Worm (Caenorhabditis elegans) whole organism, late embryonic: ENCODE measurements around the gene taf-7.2.

Experiments used
- T23F11.4 ChIP-seq: fragments of 200-800 bp; sonication (Bioruptor generic); optimal IDR thresholded peaks from 2 replicates; lab custom pipeline; 2018; ENCODE audit warnings: mild to moderate bottlenecking, missing genetic modification characterization, missing compliant biosample characterization
- Y22D7AL.16 ChIP-seq: sonication (generic microtip); optimal IDR thresholded peaks from 2 replicates; lab custom pipeline; 2016; ENCODE audit warnings: missing genetic modification characterization, missing compliant biosample characterization
- ama-1 ChIP-seq: fragments of 150-350 bp; optimal IDR thresholded peaks from 2 replicates; lab custom pipeline; 2014
- ceh-18 ChIP-seq: sonication (generic microtip); optimal IDR thresholded peaks from 2 replicates; lab custom pipeline; 2016; ENCODE audit warnings: missing genetic modification characterization, missing compliant biosample characterization
- che-1 ChIP-seq: sonication (generic microtip); optimal IDR thresholded peaks from 2 replicates; lab custom pipeline; 2016; ENCODE audit warnings: mild to moderate bottlenecking, missing genetic modification characterization, missing compliant biosample characterization
- dve-1 ChIP-seq: sonication (generic microtip); optimal IDR thresholded peaks from 2 replicates; lab custom pipeline; 2017; ENCODE audit warnings: antibody characterized with exemption, mild to moderate bottlenecking, missing genetic modification characterization, missing compliant biosample characterization
- lim-6 ChIP-seq: sonication (generic microtip); optimal IDR thresholded peaks from 2 replicates; lab custom pipeline; 2016; ENCODE audit warnings: missing genetic modification characterization, missing compliant biosample characterization
- pax-1 ChIP-seq: fragments of 150-350 bp; optimal IDR thresholded peaks from 2 replicates; lab custom pipeline; 2014; ENCODE audit warnings: missing biosample characterization, missing genetic modification characterization
- rnt-1 ChIP-seq: sonication (generic microtip); optimal IDR thresholded peaks from 2 replicates; lab custom pipeline; 2016; ENCODE audit warnings: missing genetic modification characterization, missing compliant biosample characterization
- sdc-2 ChIP-seq: sonication (generic microtip); optimal IDR thresholded peaks from 2 replicates; lab custom pipeline; 2016; ENCODE audit warnings: missing genotype, missing genetic modification characterization, missing compliant biosample characterization
- syd-9 ChIP-seq: sonication (generic microtip); optimal IDR thresholded peaks from 2 replicates; lab custom pipeline; 2016; ENCODE audit warnings: mild to moderate bottlenecking, missing genetic modification characterization, moderate library complexity, missing compliant biosample characterization
- unc-86 ChIP-seq: sonication (generic microtip); optimal IDR thresholded peaks from 2 replicates; lab custom pipeline; 2016; ENCODE audit warnings: missing genetic modification characterization, missing compliant biosample characterization

DNA sequence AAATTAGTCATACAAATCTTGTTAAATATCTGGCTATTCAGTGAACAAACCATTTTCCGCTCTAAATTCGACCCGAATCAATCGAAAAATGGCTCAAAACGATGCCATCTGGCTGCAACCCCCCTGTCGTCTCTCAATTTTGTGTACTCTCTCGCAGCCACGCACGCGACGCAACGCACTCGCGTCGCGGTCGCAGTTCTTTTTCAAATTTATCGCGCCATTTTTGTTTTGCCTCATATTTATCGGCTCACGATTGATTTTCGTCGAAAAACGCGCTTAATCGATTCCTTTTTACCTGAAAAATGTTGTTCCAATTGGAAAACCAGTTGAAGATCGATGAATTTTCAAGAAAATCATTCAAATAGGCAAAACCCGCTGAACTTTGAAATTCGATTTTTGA lies 40.6 kb upstream of the taf-7.2 start:
- no peak for TF ChIP-seq pax-1 (tag; lab: Kevin White, UChicago)
- no peak for TF ChIP-seq lim-6 (tag; lab: Kevin White, UChicago)
- TF ChIP-seq dve-1 (tag; lab: Kevin White, UChicago): no peak
- TF ChIP-seq rnt-1 (tag; lab: Kevin White, UChicago): no peak
- no peak for TF ChIP-seq ceh-18
- no peak for TF ChIP-seq Y22D7AL.16 (tag; lab: Kevin White, UChicago)
- TF ChIP-seq unc-86 (tag; lab: Kevin White, UChicago): no peak
- TF ChIP-seq ama-1 (lab: Kevin White, UChicago): no peak
- TF ChIP-seq syd-9 (tag; lab: Kevin White, UChicago): no peak
- no peak for TF ChIP-seq che-1 (tag; lab: Kevin White, UChicago)
- TF ChIP-seq sdc-2 (tag; lab: Kevin White, UChicago): no peak
- no peak for TF ChIP-seq T23F11.4 (GFP tag; lab: Kevin White, UChicago)
